Fruit fly (Drosophila melanogaster): ENCODE results near the gene CG3402.

CG3402 gene

DNA sequence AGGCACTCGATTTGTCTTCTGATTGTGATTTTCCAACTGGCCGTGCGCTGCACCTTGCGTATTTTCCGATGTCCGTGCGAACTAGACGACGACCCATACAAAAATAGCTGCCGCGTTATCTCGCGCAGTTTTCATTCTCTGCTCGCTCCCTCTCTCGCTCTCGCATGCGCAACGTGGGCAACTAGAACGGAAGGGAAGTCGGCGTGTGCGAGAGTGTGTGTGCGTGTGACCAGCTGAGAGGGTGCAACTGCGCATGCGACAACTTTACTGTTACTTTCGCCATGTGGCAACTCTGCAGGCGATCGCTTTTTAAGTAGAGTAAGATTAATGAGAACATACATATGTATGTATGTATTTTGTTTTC lies 32.7 kb upstream of the CG3402 start, which contains the start of gene ebd1 (continued):
- TF ChIP-seq CG5180 (GFP tag; optimal IDR thresholded peaks at IDR 0.05) (no peak), lab (GFP tag; optimal IDR thresholded peaks at IDR 0.05) (peak; percentile 44), psq (GFP tag; optimal IDR thresholded peaks at IDR 0.05) (no peak), abd-A (tag; optimal IDR thresholded peaks at IDR 0.05) (no peak), Sox100B (GFP tag; optimal IDR thresholded peaks at IDR 0.05) (no peak), CG17385 (GFP tag; optimal IDR thresholded peaks at IDR 0.05) (no peak), CG13894 (tag; optimal IDR thresholded peaks at IDR 0.05) (peak; percentile 17), gro (GFP tag; optimal IDR thresholded peaks at IDR 0.05) (peak; percentile 25), CG3726 (GFP tag; IDR thresholded peaks at IDR 0.05) (no peak), Mes4 (GFP tag; optimal IDR thresholded peaks at IDR 0.05) (no peak), crol (GFP tag; IDR thresholded peaks at IDR 0.05) (no peak), pita (GFP tag; optimal IDR thresholded peaks at IDR 0.05) (no peak), CG4707 (GFP tag; optimal IDR thresholded peaks at IDR 0.05) (peak; percentile 29), cg (GFP tag; optimal IDR thresholded peaks at IDR 0.05) (peak; percentile 94), gcm2 (GFP tag; optimal IDR thresholded peaks at IDR 0.05) (no peak), aop (GFP tag; IDR thresholded peaks at IDR 0.05) (peak; percentile 34; the same call in 1 of the 2 replicates), ato (GFP tag; IDR thresholded peaks at IDR 0.05; ENCODE audit: partially characterized antibody) (no peak), Nf-YC (tag; optimal IDR thresholded peaks at IDR 0.05) (peak; percentile 20), CG8478 (optimal IDR thresholded peaks at IDR 0.05) (peak; percentile 53), CG9437 (GFP tag; optimal IDR thresholded peaks at IDR 0.05) (no peak), CG12769 (tag; optimal IDR thresholded peaks at IDR 0.05) (no peak), toy (GFP tag; IDR thresholded peaks at IDR 0.05) (no peak), onecut (GFP tag; IDR thresholded peaks at IDR 0.05) (no peak; the same call in 1 of the 2 replicates), ttk (GFP tag; IDR thresholded peaks at IDR 0.05) (peak; percentile 46; the same call in 1 of the 2 replicates), CG4328 (GFP tag; optimal IDR thresholded peaks at IDR 0.05) (peak; percentile 4), CG5953 (GFP tag; IDR thresholded peaks at IDR 0.05) (no peak), MESR4 (GFP tag; optimal IDR thresholded peaks at IDR 0.05) (peak; percentile 17), yki (optimal IDR thresholded peaks at IDR 0.05) (peak; percentile 8), Hr78 (GFP tag; optimal IDR thresholded peaks at IDR 0.05) (peak in 1 of 2 experiments; percentile 79), tin (GFP tag; optimal IDR thresholded peaks at IDR 0.05) (no peak), CG2678 (tag; optimal IDR thresholded peaks at IDR 0.05) (no peak), B-H1 (GFP tag; IDR thresholded peaks at IDR 0.05) (no peak), CG16779 (GFP tag; IDR thresholded peaks at IDR 0.05) (no peak), mld (GFP tag; IDR thresholded peaks at IDR 0.05; ENCODE audit: partially characterized antibody) (no peak), PHDP (tag; optimal IDR thresholded peaks at IDR 0.05) (peak; percentile 27), CG34422 (GFP tag; IDR thresholded peaks at IDR 0.05) (no peak), pzg (GFP tag; optimal IDR thresholded peaks at IDR 0.05) (peak; percentile 24), lola (GFP tag; optimal IDR thresholded peaks at IDR 0.05) (no peak), CG15011 (GFP tag; optimal IDR thresholded peaks at IDR 0.05) (no peak), CG2875 (GFP tag; optimal IDR thresholded peaks at IDR 0.05) (no peak), CG10147 (GFP tag; optimal IDR thresholded peaks at IDR 0.05) (no peak), CG18476 (GFP tag; optimal IDR thresholded peaks at IDR 0.05) (no peak), Elba2 (GFP tag; optimal IDR thresholded peaks at IDR 0.05) (peak; percentile 53), CG5245 (GFP tag; optimal IDR thresholded peaks at IDR 0.05) (no peak), CG6254 (GFP tag; optimal IDR thresholded peaks at IDR 0.05) (no peak), Dad (GFP tag; optimal IDR thresholded peaks at IDR 0.05) (no peak), Hr51 (GFP tag; optimal IDR thresholded peaks at IDR 0.05) (no peak), CG12744 (GFP tag; optimal IDR thresholded peaks at IDR 0.05) (no peak), CG4730 (GFP tag; IDR thresholded peaks at IDR 0.05) (no peak), Nf-YA (GFP tag; IDR thresholded peaks at IDR 0.05) (no peak), CG17359 (tag; optimal IDR thresholded peaks at IDR 0.05) (no peak)

All from whole organism, embryonic.